Fruit fly (Drosophila melanogaster) whole organism: ENCODE measurements around the gene Crg-1.

ENCODE experiments used
- CG8478 ChIP-seq: fragments of >200 bp; optimal IDR thresholded peaks from 2 replicates; lab custom pipeline; 2018; ENCODE audit warnings: inconsistent platforms
- Dll ChIP-seq: fragments of >200 bp; optimal IDR thresholded peaks from 2 replicates; lab custom pipeline; 2017
- EcR ChIP-seq, 2 experiments: fragments of >200 bp; optimal IDR thresholded peaks; 2 replicates each; lab custom pipeline; 2017; ENCODE audit warnings: missing biosample characterization in 2 of 2, missing genetic modification characterization in 2 of 2, missing genetic modification reagents in 2 of 2
- pan ChIP-seq: fragments of >200 bp; optimal IDR thresholded peaks from 2 replicates; lab custom pipeline; 2017
- psq ChIP-seq: fragments of >200 bp; optimal IDR thresholded peaks from 2 replicates; lab custom pipeline; 2017
- usp ChIP-seq: fragments of >200 bp; optimal IDR thresholded peaks from 2 replicates; lab custom pipeline; 2017; ENCODE audit warnings: missing biosample characterization, missing genetic modification characterization, mixed read lengths

Crg-1 gene

dm6 chrX:3819470-3819869, 26.4 kb downstream of the Crg-1 start:
- no peak for TF ChIP-seq pan
- TF ChIP-seq Dll (lab: Kevin White, UChicago), result no peak
- no peak for TF ChIP-seq psq
- no peak for TF ChIP-seq usp (GFP tag; lab: Kevin White, UChicago)

dm6 chrX:3825069-3825468, 32.0 kb downstream of the Crg-1 start:
- TF ChIP-seq CG8478 (lab: Kevin White, UChicago), result no peak
- no peak for TF ChIP-seq Dll (lab: Kevin White, UChicago)
- TF ChIP-seq EcR (GFP tag; optimal IDR thresholded peaks at IDR 0.05; lab: Kevin White, UChicago), result no peak
- no peak for TF ChIP-seq pan
- no peak for TF ChIP-seq usp (GFP tag; lab: Kevin White, UChicago)
- TF ChIP-seq psq, result no peak

dm6 chrX:3827897-3828296, 34.9 kb downstream of the Crg-1 start, which contains the start of gene CG2901:
Gene CG2901, plus strand, starts transcription at chrX:3828197.
- TF ChIP-seq CG8478 (lab: Kevin White, UChicago), result no peak
- TF ChIP-seq EcR (GFP tag; optimal IDR thresholded peaks at IDR 0.05; lab: Kevin White, UChicago), result no peak
- TF ChIP-seq pan, result no peak
- no peak for TF ChIP-seq usp (GFP tag; lab: Kevin White, UChicago)
- TF ChIP-seq psq, result no peak
- TF ChIP-seq Dll (lab: Kevin White, UChicago), result no peak

- TF ChIP-seq pan (no peak), EcR (GFP tag; optimal IDR thresholded peaks at IDR 0.05; lab: Kevin White, UChicago) (no peak), CG8478 (lab: Kevin White, UChicago) (no peak), Dll (lab: Kevin White, UChicago) (no peak), psq (no peak), usp (GFP tag; lab: Kevin White, UChicago) (no peak)
Measured at dm6 chrX:3831761-3832160, 38.7 kb downstream of the Crg-1 start.

- TF ChIP-seq Dll (lab: Kevin White, UChicago) (no peak), CG8478 (lab: Kevin White, UChicago) (no peak), EcR (GFP tag; optimal IDR thresholded peaks at IDR 0.05; lab: Kevin White, UChicago) (no peak), psq (no peak), usp (GFP tag; lab: Kevin White, UChicago) (no peak), pan (no peak)
Measured at dm6 chrX:3832226-3832625, 39.2 kb downstream of the Crg-1 start.

- no peak for TF ChIP-seq CG8478 (lab: Kevin White, UChicago)
- TF ChIP-seq pan, result no peak
- TF ChIP-seq Dll (lab: Kevin White, UChicago), result no peak
- no peak for TF ChIP-seq psq
- no peak for TF ChIP-seq EcR (GFP tag; optimal IDR thresholded peaks at IDR 0.05; lab: Kevin White, UChicago)
- TF ChIP-seq usp (GFP tag; lab: Kevin White, UChicago), result no peak
Measured at dm6 chrX:3833109-3833657, 40.2 kb downstream of the Crg-1 start.

dm6 chrX:3834955-3835763, 42.1 kb downstream of the Crg-1 start:
- peak in 1 of 2 experiments; percentile 21 for TF ChIP-seq EcR (GFP tag; optimal IDR thresholded peaks at IDR 0.05; lab: Kevin White, UChicago)
- no peak for TF ChIP-seq Dll (lab: Kevin White, UChicago)

dm6 chrX:3835764-3836342, 42.8 kb downstream of the Crg-1 start:
- TF ChIP-seq pan (no peak), Dll (lab: Kevin White, UChicago) (no peak), psq (no peak), usp (GFP tag; lab: Kevin White, UChicago) (no peak), CG8478 (lab: Kevin White, UChicago) (no peak), EcR (GFP tag; optimal IDR thresholded peaks at IDR 0.05; lab: Kevin White, UChicago) (no peak)

dm6 chrX:3837628-3838027, 44.6 kb downstream of the Crg-1 start:
- TF ChIP-seq EcR (GFP tag; optimal IDR thresholded peaks at IDR 0.05; lab: Kevin White, UChicago) (no peak), usp (GFP tag; lab: Kevin White, UChicago) (no peak), psq (no peak), Dll (lab: Kevin White, UChicago) (no peak), CG8478 (lab: Kevin White, UChicago) (no peak), pan (no peak)

dm6 chrX:3838648-3839047, 45.6 kb downstream of the Crg-1 start:
- TF ChIP-seq EcR (GFP tag; optimal IDR thresholded peaks at IDR 0.05; lab: Kevin White, UChicago) (no peak), psq (no peak), pan (no peak), Dll (lab: Kevin White, UChicago) (no peak), CG8478 (lab: Kevin White, UChicago) (no peak), usp (GFP tag; lab: Kevin White, UChicago) (no peak)

dm6 chrX:3840962-3841361, 47.9 kb downstream of the Crg-1 start:
- TF ChIP-seq EcR (GFP tag; optimal IDR thresholded peaks at IDR 0.05; lab: Kevin White, UChicago), result no peak
- TF ChIP-seq psq, result no peak
- TF ChIP-seq usp (GFP tag; lab: Kevin White, UChicago), result no peak

dm6 chrX:3842898-3843297, 49.9 kb downstream of the Crg-1 start:
- TF ChIP-seq usp (GFP tag; lab: Kevin White, UChicago) (no peak), Dll (lab: Kevin White, UChicago) (no peak), pan (no peak), EcR (GFP tag; optimal IDR thresholded peaks at IDR 0.05; lab: Kevin White, UChicago) (peak in 1 of 2 experiments; percentile 30), psq (no peak)
